Fruit fly (Drosophila melanogaster) whole organism, embryonic: Measurements from ENCODE around the gene miple1.
A peak's percentile ranks its signal among the peaks of the same experiment; 100 is the strongest.

Experiments used
- C15 ChIP-seq: fragments of 200-800 bp; sonication (Bioruptor generic); IDR thresholded peaks from 3 replicates; pipeline ENCODE4 v1.3.6; 2022; ENCODE audit warnings: missing biosample characterization, missing genetic modification characterization
- CG11093 ChIP-seq: fragments of 200-800 bp; sonication (Bioruptor generic); IDR thresholded peaks from 3 replicates; pipeline ENCODE4 v1.3.6; 2022; ENCODE audit warnings: missing biosample characterization, missing genetic modification characterization
- CG11398 ChIP-seq: fragments of 200-800 bp; sonication (Bioruptor generic); optimal IDR thresholded peaks from 2 replicates; lab custom pipeline; 2016; ENCODE audit warnings: missing biosample characterization, missing genetic modification characterization
- CG11504 ChIP-seq: fragments of 200-800 bp; sonication (Bioruptor generic); optimal IDR thresholded peaks from 3 replicates; lab custom pipeline; 2019; ENCODE audit warnings: missing biosample characterization, mild to moderate bottlenecking, missing genetic modification characterization, moderate library complexity
- CG12744 ChIP-seq: fragments of 200-800 bp; sonication (Bioruptor generic); optimal IDR thresholded peaks from 2 replicates; lab custom pipeline; 2016; ENCODE audit warnings: missing biosample characterization, missing genetic modification characterization
- CG15479 ChIP-seq: fragments of 200-800 bp; sonication (Bioruptor generic); optimal IDR thresholded peaks from 3 replicates; lab custom pipeline; 2019; ENCODE audit warnings: missing biosample characterization, mild to moderate bottlenecking, missing genetic modification characterization, moderate library complexity
- CG17829 ChIP-seq: fragments of 200-800 bp; optimal IDR thresholded peaks from 2 replicates; lab custom pipeline; 2019; ENCODE audit warnings: missing biosample characterization, mild to moderate bottlenecking, missing genetic modification characterization, moderate library complexity
- CG18011 ChIP-seq: fragments of 200-800 bp; sonication (Bioruptor generic); optimal IDR thresholded peaks from 2 replicates; lab custom pipeline; 2017; ENCODE audit warnings: missing biosample characterization, missing genetic modification characterization, mild to moderate bottlenecking, moderate library complexity, missing genotype
- CG18764 ChIP-seq: fragments of 200-800 bp; sonication (Bioruptor generic); optimal IDR thresholded peaks from 3 replicates; lab custom pipeline; 2016; ENCODE audit warnings: missing biosample characterization, missing genetic modification characterization
- CG2199 ChIP-seq: fragments of 200-800 bp; sonication (Bioruptor generic); IDR thresholded peaks from 3 replicates; pipeline ENCODE4 v1.3.6; 2022; ENCODE audit warnings: missing biosample characterization, missing genetic modification characterization
- CG2712 ChIP-seq: fragments of 200-800 bp; optimal IDR thresholded peaks from 3 replicates; lab custom pipeline; 2019; ENCODE audit warnings: missing biosample characterization, mild to moderate bottlenecking, missing genetic modification characterization, moderate library complexity
- CG30431 ChIP-seq: fragments of 200-800 bp; sonication (Bioruptor generic); optimal IDR thresholded peaks from 2 replicates; lab custom pipeline; 2017; ENCODE audit warnings: missing biosample characterization, missing genetic modification characterization
- CG33213 ChIP-seq: fragments of 200-800 bp; sonication (Bioruptor generic); optimal IDR thresholded peaks from 3 replicates; lab custom pipeline; 2016; ENCODE audit warnings: missing biosample characterization, missing genetic modification characterization
- Elba2 ChIP-seq: fragments of 200-800 bp; sonication (Bioruptor generic); optimal IDR thresholded peaks from 3 replicates; lab custom pipeline; 2016; ENCODE audit warnings: missing biosample characterization, missing genetic modification characterization
- Ets65A ChIP-seq: fragments of 200-800 bp; sonication (Bioruptor generic); peaks from one replicate; lab custom pipeline; 2016; ENCODE audit warnings: missing biosample characterization, missing genetic modification characterization
- H15 ChIP-seq: fragments of 200-800 bp; sonication (Bioruptor generic); IDR thresholded peaks from 3 replicates; pipeline ENCODE4 v1.3.6; 2022; ENCODE audit warnings: missing biosample characterization, missing genetic modification characterization
- Hr39 ChIP-seq: fragments of >200 bp; optimal IDR thresholded peaks from 2 replicates; lab custom pipeline; 2017
- Hsf ChIP-seq: fragments of 200-800 bp; sonication (Bioruptor generic); optimal IDR thresholded peaks from 3 replicates; lab custom pipeline; 2016; ENCODE audit warnings: missing biosample characterization, missing genetic modification characterization
- Mad ChIP-seq: fragments of 200-800 bp; sonication (Bioruptor generic); optimal IDR thresholded peaks from 2 replicates; lab custom pipeline; 2016; ENCODE audit warnings: missing biosample characterization, missing genetic modification characterization
- Opbp ChIP-seq: fragments of 200-800 bp; sonication (Bioruptor generic); IDR thresholded peaks from 3 replicates; pipeline ENCODE4 v1.3.6; 2022; ENCODE audit warnings: missing biosample characterization, missing genetic modification characterization; ENCODE audit not compliant: partially characterized antibody
- Spps ChIP-seq: fragments of 200-800 bp; sonication (Bioruptor generic); optimal IDR thresholded peaks from 2 replicates; lab custom pipeline; 2018; ENCODE audit warnings: missing biosample characterization, mild to moderate bottlenecking, missing genetic modification characterization
- ac ChIP-seq: fragments of 200-800 bp; sonication (Bioruptor generic); optimal IDR thresholded peaks from 3 replicates; lab custom pipeline; 2017; ENCODE audit warnings: missing biosample characterization, mild to moderate bottlenecking, missing genetic modification characterization
- bab2 ChIP-seq: fragments of 200-800 bp; sonication (Bioruptor generic); optimal IDR thresholded peaks from 2 replicates; lab custom pipeline; 2016; ENCODE audit warnings: missing biosample characterization, missing genetic modification characterization
- cad ChIP-seq: fragments of >200 bp; optimal IDR thresholded peaks from 2 replicates; lab custom pipeline; 2017; ENCODE audit warnings: missing biosample characterization, missing genetic modification characterization
- cwo ChIP-seq: fragments of 200-800 bp; sonication (Bioruptor generic); optimal IDR thresholded peaks from 3 replicates; lab custom pipeline; 2017; ENCODE audit warnings: missing biosample characterization, missing genetic modification characterization, mild to moderate bottlenecking, moderate library complexity, missing genetic modification reagents
- grn ChIP-seq: fragments of 200-800 bp; sonication (Bioruptor generic); optimal IDR thresholded peaks from 3 replicates; lab custom pipeline; 2017; ENCODE audit warnings: missing biosample characterization, missing genetic modification characterization
- hkb ChIP-seq, 2 experiments: fragments of 200-800 bp in 1 of 2; fragments of >200 bp in 1 of 2; sonication (Bioruptor generic) in 1 of 2; IDR thresholded peaks in 1 of 2; optimal IDR thresholded peaks in 1 of 2; 2 replicates each; pipeline versions ENCODE4 v1.3.6 to Lab custom; 2017 to 2022; ENCODE audit warnings: missing biosample characterization in 1 of 2, missing genetic modification characterization in 1 of 2
- insv ChIP-seq, 2 experiments: fragments of 200-800 bp; sonication (Bioruptor generic); optimal IDR thresholded peaks; 3 replicates each; lab custom pipeline; 2016 to 2018; ENCODE audit warnings: missing biosample characterization in 2 of 2, missing genetic modification characterization in 2 of 2
- lola ChIP-seq, 3 experiments: fragments of >200 bp in 2 of 3; fragments of 200-800 bp in 1 of 3; sonication (Bioruptor generic) in 1 of 3; optimal IDR thresholded peaks; 2 replicates each; lab custom pipeline; 2017 to 2019; ENCODE audit warnings: missing biosample characterization in 3 of 3, missing genetic modification characterization in 3 of 3, mild to moderate bottlenecking in 1 of 3, moderate library complexity in 1 of 3
- nmo ChIP-seq: fragments of 200-800 bp; sonication (Bioruptor generic); optimal IDR thresholded peaks from 2 replicates; lab custom pipeline; 2018; ENCODE audit warnings: missing biosample characterization, mild to moderate bottlenecking, missing genetic modification characterization, moderate library complexity
- oc ChIP-seq: fragments of 200-800 bp; sonication (Bioruptor generic); optimal IDR thresholded peaks from 2 replicates; lab custom pipeline; 2018; ENCODE audit warnings: missing biosample characterization, mild to moderate bottlenecking, missing genetic modification characterization, moderate library complexity
- phol ChIP-seq: fragments of 200-800 bp; sonication (Bioruptor generic); optimal IDR thresholded peaks from 3 replicates; lab custom pipeline; 2018; ENCODE audit warnings: missing biosample characterization, mild to moderate bottlenecking, missing genetic modification characterization, moderate library complexity
- pros ChIP-seq: fragments of 200-800 bp; sonication (Bioruptor generic); optimal IDR thresholded peaks from 3 replicates; lab custom pipeline; 2019; ENCODE audit warnings: missing biosample characterization, mild to moderate bottlenecking, missing genetic modification characterization, moderate library complexity
- pzg ChIP-seq: fragments of 200-800 bp; sonication (Bioruptor generic); optimal IDR thresholded peaks from 3 replicates; lab custom pipeline; 2018; ENCODE audit warnings: missing biosample characterization, mild to moderate bottlenecking, missing genetic modification characterization, moderate library complexity
- ro ChIP-seq: fragments of 200-800 bp; sonication (Bioruptor generic); IDR thresholded peaks from 2 replicates; pipeline ENCODE4 v1.3.6; 2022; ENCODE audit warnings: missing biosample characterization, missing genetic modification characterization
- tll ChIP-seq, 2 experiments: fragments of 200-800 bp in 1 of 2; fragments of >200 bp in 1 of 2; sonication (Bioruptor generic) in 1 of 2; optimal IDR thresholded peaks; 2 replicates each; lab custom pipeline; 2017 to 2019; ENCODE audit warnings: missing biosample characterization in 2 of 2, missing genetic modification characterization in 2 of 2, mild to moderate bottlenecking in 1 of 2, moderate library complexity in 1 of 2
- yki ChIP-seq: fragments of >200 bp; optimal IDR thresholded peaks from 3 replicates; lab custom pipeline; 2018
- z ChIP-seq: fragments of 200-800 bp; sonication (Bioruptor generic); IDR thresholded peaks from 3 replicates; pipeline ENCODE4 v1.3.6; 2022; ENCODE audit warnings: missing biosample characterization, missing genetic modification characterization

miple1 gene

dm6 chr3L:294841-295408 is 27.8 kb downstream of the miple1 start (continued):
- TF ChIP-seq Opbp (GFP tag; lab: Robert Waterston, UW) = no peak
- no peak for TF ChIP-seq oc (tag; lab: Kevin White, UChicago)
- 0 out of 3 replicates have a peak, but pooled peaks have one; percentile 14 for TF ChIP-seq CG2199 (GFP tag; lab: Robert Waterston, UW)
- TF ChIP-seq CG2712 (tag; lab: Kevin White, UChicago) = peak; percentile 72
- TF ChIP-seq Spps (tag; lab: Kevin White, UChicago) = peak; percentile 37
- peak; percentile 3 for TF ChIP-seq CG18764 (GFP tag; lab: Kevin White, UChicago)
- peak; percentile 40 for TF ChIP-seq CG11504 (tag; lab: Kevin White, UChicago)
- TF ChIP-seq Hr39 = no peak
- TF ChIP-seq phol (tag; lab: Kevin White, UChicago) = peak; percentile 62
- no peak for TF ChIP-seq hkb (optimal IDR thresholded peaks at IDR 0.05; lab: Kevin White, UChicago)
- TF ChIP-seq hkb (GFP tag; IDR thresholded peaks at IDR 0.05; lab: Robert Waterston, UW) = no peak
- peak; percentile 71 for TF ChIP-seq nmo (GFP tag; lab: Kevin White, UChicago)
- no peak for TF ChIP-seq CG33213 (GFP tag; lab: Kevin White, UChicago)
- TF ChIP-seq CG11093 (GFP tag; lab: Robert Waterston, UW) = 0 out of 3 replicates have a peak, but pooled peaks have one; percentile 29
- no peak for TF ChIP-seq H15 (GFP tag; lab: Robert Waterston, UW)
- no peak for TF ChIP-seq CG30431 (GFP tag; lab: Kevin White, UChicago)
- no peak for TF ChIP-seq insv (GFP tag; optimal IDR thresholded peaks at IDR 0.05; lab: Kevin White, UChicago)
- peak; percentile 50 for TF ChIP-seq CG17829
- no peak for TF ChIP-seq CG18011 (GFP tag; lab: Kevin White, UChicago)
- peak; percentile 3 for TF ChIP-seq bab2 (GFP tag; lab: Kevin White, UChicago)
- no peak for TF ChIP-seq CG12744 (GFP tag; lab: Kevin White, UChicago)
- TF ChIP-seq Mad (GFP tag; lab: Kevin White, UChicago) = no peak
- no peak for TF ChIP-seq Hsf (GFP tag; lab: Kevin White, UChicago)
- TF ChIP-seq pzg (GFP tag; lab: Kevin White, UChicago) = no peak
- no peak for TF ChIP-seq yki (lab: Kevin White, UChicago)
- TF ChIP-seq cwo (GFP tag; lab: Kevin White, UChicago) = no peak

- TF ChIP-seq Ets65A = peak; percentile 28
- TF ChIP-seq z (GFP tag; lab: Robert Waterston, UW) = peak; percentile 85; the same call in 1 of the 3 replicates
- peak; percentile 73 for TF ChIP-seq ac (GFP tag; lab: Kevin White, UChicago)
- TF ChIP-seq Elba2 (GFP tag; lab: Kevin White, UChicago) = no peak
- no peak for TF ChIP-seq lola (GFP tag; optimal IDR thresholded peaks at IDR 0.05; lab: Kevin White, UChicago)
- peak; percentile 85 for TF ChIP-seq pros
These were observed 30.1 kb downstream of the miple1 start for dm6 chr3L:297240-297639.

dm6 chr3L:298459-298858 is 31.4 kb downstream of the miple1 start:
- TF ChIP-seq CG15479 (GFP tag; lab: Kevin White, UChicago) (peak; percentile 69), tll (GFP tag; optimal IDR thresholded peaks at IDR 0.05; lab: Kevin White, UChicago) (peak in 1 of 2 experiments; percentile 52), CG11398 (GFP tag; lab: Kevin White, UChicago) (no peak), C15 (GFP tag; lab: Robert Waterston, UW) (no peak), ro (GFP tag; lab: Robert Waterston, UW) (no peak), cad (peak; percentile 56), Mad (GFP tag; lab: Kevin White, UChicago) (no peak), grn (GFP tag; lab: Kevin White, UChicago) (no peak)
